Fruit fly (Drosophila melanogaster): Measurements from ENCODE around the gene Npc2e.

The Npc2e gene

dm6 chr3R:10079267-10079987, 26.3 kb downstream of the Npc2e start (continued):
- TF ChIP-seq ci (GFP tag; IDR thresholded peaks at IDR 0.05) (peak; percentile 79; the same call in 2 of the 3 replicates), zfh2 (GFP tag; optimal IDR thresholded peaks at IDR 0.05) (no peak), eve (GFP tag; optimal IDR thresholded peaks at IDR 0.05) (peak in 1 of 2 experiments; percentile 43), CG8765 (GFP tag; IDR thresholded peaks at IDR 0.05) (no peak), Nf-YC (tag; optimal IDR thresholded peaks at IDR 0.05) (peak; percentile 31), CG34422 (GFP tag; IDR thresholded peaks at IDR 0.05) (peak; percentile 61; the same call in 2 of the 3 replicates), CG4424 (GFP tag; optimal IDR thresholded peaks at IDR 0.05) (no peak), CG31365 (tag; optimal IDR thresholded peaks at IDR 0.05) (no peak), CG10366 (GFP tag; IDR thresholded peaks at IDR 0.05) (peak; percentile 32; the same call in 1 of the 2 replicates), CG10267 (tag; optimal IDR thresholded peaks at IDR 0.05) (no peak), CG10431 (GFP tag; optimal IDR thresholded peaks at IDR 0.05) (no peak), fd102C (GFP tag; optimal IDR thresholded peaks at IDR 0.05) (no peak), CG13296 (GFP tag; optimal IDR thresholded peaks at IDR 0.05) (no peak), CG11696 (GFP tag; IDR thresholded peaks at IDR 0.05) (peak; percentile 43; the same call in 1 of the 2 replicates), CG12071 (GFP tag; optimal IDR thresholded peaks at IDR 0.05) (no peak), H2.0 (GFP tag; IDR thresholded peaks at IDR 0.05) (peak; percentile 35; the same call in 1 of the 2 replicates), jing (GFP tag; optimal IDR thresholded peaks at IDR 0.05) (no peak), CG10274 (GFP tag; optimal IDR thresholded peaks at IDR 0.05) (no peak), gcm2 (GFP tag; optimal IDR thresholded peaks at IDR 0.05) (no peak), CG3995 (GFP tag; optimal IDR thresholded peaks at IDR 0.05) (no peak), ERR (GFP tag; optimal IDR thresholded peaks at IDR 0.05) (no peak), CG1233 (GFP tag; optimal IDR thresholded peaks at IDR 0.05) (no peak), HmgD (GFP tag; optimal IDR thresholded peaks at IDR 0.05) (no peak), chm (GFP tag; IDR thresholded peaks at IDR 0.05) (no peak), CG3163 (GFP tag; optimal IDR thresholded peaks at IDR 0.05) (no peak), btn (GFP tag; optimal IDR thresholded peaks at IDR 0.05) (no peak), luna (GFP tag; optimal IDR thresholded peaks at IDR 0.05) (no peak), emc (GFP tag; optimal IDR thresholded peaks at IDR 0.05) (no peak), sna (GFP tag; IDR thresholded peaks at IDR 0.05; ENCODE audit: partially characterized antibody) (no peak), lab (GFP tag; optimal IDR thresholded peaks at IDR 0.05) (peak; percentile 33), org-1 (GFP tag; optimal IDR thresholded peaks at IDR 0.05) (no peak), vnd (GFP tag; IDR thresholded peaks at IDR 0.05; ENCODE audit: partially characterized antibody) (no peak), Abd-B (GFP tag; optimal IDR thresholded peaks at IDR 0.05) (peak; percentile 6), slp2 (GFP tag; optimal IDR thresholded peaks at IDR 0.05) (no peak), CG15514 (GFP tag; optimal IDR thresholded peaks at IDR 0.05) (peak; percentile 4), vfl (GFP tag; optimal IDR thresholded peaks at IDR 0.05) (no peak), HLH54F (GFP tag; optimal IDR thresholded peaks at IDR 0.05) (no peak), CG17912 (GFP tag; optimal IDR thresholded peaks at IDR 0.05) (no peak), CG12769 (tag; optimal IDR thresholded peaks at IDR 0.05) (no peak), Oaz (GFP tag; IDR thresholded peaks at IDR 0.05) (no peak), CG14014 (GFP tag; IDR thresholded peaks at IDR 0.05) (no peak), Optix (GFP tag; IDR thresholded peaks at IDR 0.05) (no peak), Side (GFP tag; optimal IDR thresholded peaks at IDR 0.05) (no peak), grau (tag; optimal IDR thresholded peaks at IDR 0.05) (no peak), Hmr (GFP tag; optimal IDR thresholded peaks at IDR 0.05) (no peak), Eip74EF (GFP tag; optimal IDR thresholded peaks at IDR 0.05) (peak in 1 of 2 experiments; percentile 9), CG4360 (GFP tag; IDR thresholded peaks at IDR 0.05) (no peak), CG17186 (GFP tag; optimal IDR thresholded peaks at IDR 0.05) (no peak), sisA (GFP tag; IDR thresholded peaks at IDR 0.05) (peak; percentile 58), Hmx (GFP tag; optimal IDR thresholded peaks at IDR 0.05) (no peak)
